Worm (Caenorhabditis elegans) whole organism, L4 larva: ENCODE measurements around the gene sqrd-1.
A peak's percentile ranks its signal among the peaks of the same experiment; 100 is the strongest.

Experiments
- D1046.2 ChIP-seq: fragments of 200-800 bp; sonication (Bioruptor generic); IDR thresholded peaks from 2 replicates; pipeline ENCODE4 v1.3.6; 2022; ENCODE audit warnings: missing genetic modification characterization, missing compliant biosample characterization
- F10B5.3 ChIP-seq: sonication (generic microtip); optimal IDR thresholded peaks from 2 replicates; lab custom pipeline; 2016; ENCODE audit warnings: mild to moderate bottlenecking, missing genetic modification characterization, missing compliant biosample characterization
- F37D6.2 ChIP-seq: sonication (generic microtip); optimal IDR thresholded peaks from 2 replicates; lab custom pipeline; 2016; ENCODE audit warnings: mild to moderate bottlenecking, missing genetic modification characterization, missing compliant biosample characterization
- F44E2.7 ChIP-seq: fragments of 200-800 bp; sonication (Bioruptor generic); IDR thresholded peaks from 2 replicates; pipeline ENCODE4 v2.1.2; 2022; ENCODE audit warnings: missing genetic modification characterization, missing compliant biosample characterization
- F49E8.2 ChIP-seq: sonication (generic microtip); optimal IDR thresholded peaks from 2 replicates; lab custom pipeline; 2016; ENCODE audit warnings: missing compliant biosample characterization, mild to moderate bottlenecking, missing genetic modification characterization, borderline replicate concordance
- T26A8.4 ChIP-seq: fragments of 200-800 bp; sonication (Bioruptor generic); IDR thresholded peaks from 2 replicates; pipeline ENCODE4 v1.3.6; 2022; ENCODE audit warnings: missing genetic modification characterization, missing compliant biosample characterization
- Y48G9A.11 ChIP-seq: fragments of 200-800 bp; sonication (Bioruptor generic); IDR thresholded peaks from 2 replicates; pipeline ENCODE4 v1.3.6; 2022; ENCODE audit warnings: missing genetic modification reagents, missing genetic modification characterization, missing compliant biosample characterization
- Y75B8A.6 ChIP-seq: fragments of 200-800 bp; sonication (Bioruptor generic); IDR thresholded peaks from 2 replicates; pipeline ENCODE4 v1.3.6; 2022; ENCODE audit warnings: missing genetic modification reagents, missing genetic modification characterization, missing compliant biosample characterization
- ZK546.5 ChIP-seq, 2 experiments: sonication (generic microtip); optimal IDR thresholded peaks; 2 replicates each; lab custom pipeline; 2017; ENCODE audit warnings: missing biosample characterization in 2 of 2, missing genetic modification characterization in 2 of 2
- ama-1 ChIP-seq: fragments of 150-350 bp; optimal IDR thresholded peaks from 2 replicates; lab custom pipeline; 2014; ENCODE audit warnings: inconsistent platforms, mixed read lengths
- ceh-32 ChIP-seq: sonication (generic microtip); optimal IDR thresholded peaks from 2 replicates; lab custom pipeline; 2016; ENCODE audit warnings: mild to moderate bottlenecking, missing genetic modification characterization, missing compliant biosample characterization; ENCODE audit not compliant: poor library complexity
- daf-19 ChIP-seq: fragments of 200-800 bp; sonication (Bioruptor generic); conservative IDR thresholded peaks from 2 replicates; pipeline ENCODE4 v1.3.6; 2022; ENCODE audit warnings: missing genetic modification characterization, missing compliant biosample characterization
- dmd-6 ChIP-seq: fragments of 200-800 bp; sonication (Bioruptor generic); IDR thresholded peaks from 2 replicates; pipeline ENCODE4 v1.3.6; 2022; ENCODE audit warnings: missing genetic modification reagents, missing genetic modification characterization, missing compliant biosample characterization
- duxl-1 ChIP-seq: sonication (generic microtip); optimal IDR thresholded peaks from 2 replicates; lab custom pipeline; 2016; ENCODE audit warnings: mild to moderate bottlenecking, missing genetic modification characterization, moderate library complexity, missing compliant biosample characterization; ENCODE audit not compliant: poor library complexity
- fkh-10 ChIP-seq: fragments of 150-350 bp; optimal IDR thresholded peaks from 2 replicates; lab custom pipeline; 2014; ENCODE audit warnings: missing biosample characterization, missing genetic modification reagents, missing genetic modification characterization
- hif-1 ChIP-seq, 2 experiments: sonication (generic microtip); optimal IDR thresholded peaks; 2 replicates each; lab custom pipeline; 2016 to 2017; ENCODE audit warnings: missing compliant biosample characterization in 2 of 2, missing genetic modification characterization in 2 of 2, missing genetic modification reagents in 2 of 2, missing genotype in 2 of 2, mild to moderate bottlenecking in 1 of 2
- lin-13 ChIP-seq: fragments of 150-350 bp; optimal IDR thresholded peaks from 2 replicates; lab custom pipeline; 2014; ENCODE audit warnings: missing biosample characterization, missing genetic modification reagents, missing genetic modification characterization
- lin-39 ChIP-seq: fragments of 150-350 bp; optimal IDR thresholded peaks from 2 replicates; lab custom pipeline; 2014; ENCODE audit warnings: missing biosample characterization, missing genetic modification reagents, missing genetic modification characterization
- lir-3 ChIP-seq: sonication (generic microtip); optimal IDR thresholded peaks from 2 replicates; lab custom pipeline; 2016; ENCODE audit warnings: mild to moderate bottlenecking, missing genetic modification characterization, missing compliant biosample characterization
- madf-5 ChIP-seq, 2 experiments: fragments of 200-800 bp; sonication (Bioruptor generic); IDR thresholded peaks; 2 replicates each; pipeline ENCODE4 v1.3.6; 2022; ENCODE audit warnings: missing compliant biosample characterization in 2 of 2, missing genetic modification characterization in 2 of 2
- madf-9 ChIP-seq: fragments of 200-800 bp; sonication (Bioruptor generic); conservative IDR thresholded peaks from 2 replicates; pipeline ENCODE4 v1.3.6; 2022; ENCODE audit warnings: missing genetic modification reagents, missing genetic modification characterization, missing compliant biosample characterization
- nhr-102 ChIP-seq: sonication (generic microtip); optimal IDR thresholded peaks from 2 replicates; lab custom pipeline; 2016; ENCODE audit warnings: mild to moderate bottlenecking, missing genetic modification characterization, moderate library complexity, missing compliant biosample characterization
- nhr-237 ChIP-seq: sonication (generic microtip); optimal IDR thresholded peaks from 2 replicates; lab custom pipeline; 2017; ENCODE audit warnings: missing biosample characterization, missing genetic modification characterization
- sdz-12 ChIP-seq: fragments of 200-800 bp; sonication (Bioruptor generic); optimal IDR thresholded peaks from 2 replicates; lab custom pipeline; 2018; ENCODE audit warnings: mild to moderate bottlenecking, missing genetic modification characterization, missing compliant biosample characterization
- snpc-1.2 ChIP-seq: fragments of 200-800 bp; sonication (Bioruptor generic); IDR thresholded peaks from 2 replicates; pipeline ENCODE4 v1.3.6; 2022; ENCODE audit warnings: missing genetic modification reagents, missing genetic modification characterization, missing compliant biosample characterization
- snpc-4 ChIP-seq: fragments of 150-350 bp; optimal IDR thresholded peaks from 2 replicates; lab custom pipeline; 2014; ENCODE audit warnings: missing biosample characterization, missing genetic modification characterization
- spr-1 ChIP-seq: sonication (generic microtip); optimal IDR thresholded peaks from 2 replicates; lab custom pipeline; 2016; ENCODE audit warnings: mild to moderate bottlenecking, missing genetic modification characterization, missing compliant biosample characterization
- tag-97 ChIP-seq: fragments of 200-800 bp; sonication (Bioruptor generic); IDR thresholded peaks from 2 replicates; pipeline ENCODE4 v1.3.6; 2022; ENCODE audit warnings: missing genetic modification characterization, missing compliant biosample characterization
- unc-62 ChIP-seq, 3 experiments: fragments of 150-350 bp in 1 of 3; sonication (generic microtip); optimal IDR thresholded peaks in 2 of 3; peaks in 1 of 3; 1 replicate in 1 of 3; 2 replicates in 2 of 3; lab custom pipeline; 2014 to 2017; ENCODE audit warnings: missing biosample characterization in 3 of 3, missing genetic modification characterization in 3 of 3, missing genetic modification reagents in 3 of 3, missing genotype in 1 of 3
- zag-1 ChIP-seq: fragments of 150-350 bp; optimal IDR thresholded peaks from 2 replicates; lab custom pipeline; 2014; ENCODE audit warnings: missing biosample characterization, missing genetic modification characterization
- zfp-2 ChIP-seq: sonication (generic microtip); optimal IDR thresholded peaks from 2 replicates; lab custom pipeline; 2016; ENCODE audit warnings: mild to moderate bottlenecking, missing genetic modification characterization, missing compliant biosample characterization
- ztf-11 ChIP-seq: fragments of 150-350 bp; optimal IDR thresholded peaks from 2 replicates; lab custom pipeline; 2014; ENCODE audit warnings: missing biosample characterization, missing genetic modification characterization

sqrd-1 gene

ce11 chrIV:14238976-14239375, 19.3 kb downstream of the sqrd-1 start, which contains the start of gene Y64G10A.1:
Gene Y64G10A.1, minus strand, starts transcription at chrIV:14239076.
- TF ChIP-seq ztf-11 = no peak
- TF ChIP-seq lir-3 = no peak
- no peak for TF ChIP-seq Y48G9A.11 (GFP tag; lab: Robert Waterston, UW)
- TF ChIP-seq ZK546.5 (tag; optimal IDR thresholded peaks at IDR 0.05; lab: Kevin White, UChicago) = no peak
- no peak for TF ChIP-seq T26A8.4 (GFP tag; lab: Robert Waterston, UW)
- TF ChIP-seq nhr-102 (tag; lab: Kevin White, UChicago) = no peak
- TF ChIP-seq F10B5.3 = no peak
- TF ChIP-seq dmd-6 = no peak
- TF ChIP-seq fkh-10 (GFP tag; lab: Kevin White, UChicago) = no peak
- TF ChIP-seq lin-39 (tag; lab: Kevin White, UChicago) = no peak

ce11 chrIV:14240173-14240572, 20.5 kb downstream of the sqrd-1 start:
- peak; percentile 86 for TF ChIP-seq snpc-1.2 (GFP tag; lab: Robert Waterston, UW)

- TF ChIP-seq hif-1 (tag; optimal IDR thresholded peaks at IDR 0.05; lab: Kevin White, UChicago) (no peak), madf-5 (GFP tag; IDR thresholded peaks at IDR 0.05; lab: Robert Waterston, UW) (no peak), snpc-1.2 (GFP tag; lab: Robert Waterston, UW) (peak; percentile 73), ama-1 (no peak), ceh-32 (tag; lab: Kevin White, UChicago) (no peak)
- TF ChIP-seq, all 104 proteins: peak for 1
Measured at ce11 chrIV:14241382-14242122, 21.9 kb downstream of the sqrd-1 start, which contains the start of gene Y64G10A.10. Gene Y64G10A.10, minus strand, starts transcription at chrIV:14241432.

- no peak for TF ChIP-seq nhr-237 (tag; lab: Kevin White, UChicago)
- peak; percentile 35; the same call in 1 of the 2 replicates for TF ChIP-seq snpc-1.2 (GFP tag; lab: Robert Waterston, UW)
Measured at ce11 chrIV:14244357-14244756, 24.7 kb downstream of the sqrd-1 start, which contains the start of gene Y64G10A.2. Gene Y64G10A.2, minus strand, starts transcription at chrIV:14244457.

ce11 chrIV:14249447-14249846, 29.8 kb downstream of the sqrd-1 start:
- no peak for TF ChIP-seq madf-9 (GFP tag; lab: Robert Waterston, UW)
- TF ChIP-seq unc-62 (GFP tag; optimal IDR thresholded peaks at IDR 0.05 in 1 of 2; lab: Kevin White, UChicago) = no peak
- no peak for TF ChIP-seq unc-62 (tag; optimal IDR thresholded peaks at IDR 0.05; lab: Kevin White, UChicago)
- no peak for TF ChIP-seq hif-1 (tag; optimal IDR thresholded peaks at IDR 0.05; lab: Kevin White, UChicago)

ce11 chrIV:14250113-14250512, 30.4 kb downstream of the sqrd-1 start, which contains the start of gene srab-24:
Gene srab-24, minus strand, starts transcription at chrIV:14250213.
- no peak for TF ChIP-seq F44E2.7 (GFP tag; lab: Robert Waterston, UW)
- TF ChIP-seq duxl-1 (tag; lab: Kevin White, UChicago) = no peak
- no peak for TF ChIP-seq daf-19
- TF ChIP-seq spr-1 (tag; lab: Kevin White, UChicago) = no peak
- TF ChIP-seq Y75B8A.6 (GFP tag; lab: Robert Waterston, UW) = no peak
- no peak for TF ChIP-seq ceh-32 (tag; lab: Kevin White, UChicago)
- TF ChIP-seq tag-97 (GFP tag; lab: Robert Waterston, UW) = no peak
- no peak for TF ChIP-seq D1046.2
- no peak for TF ChIP-seq zag-1 (tag; lab: Kevin White, UChicago)
- TF ChIP-seq F49E8.2 = no peak
- no peak for TF ChIP-seq F37D6.2
- no peak for TF ChIP-seq snpc-4 (tag; lab: Kevin White, UChicago)
- no peak for TF ChIP-seq lin-13 (GFP tag; lab: Kevin White, UChicago)
- TF ChIP-seq zfp-2 (tag; lab: Kevin White, UChicago) = no peak
- TF ChIP-seq sdz-12 (GFP tag; lab: Kevin White, UChicago) = no peak
- TF ChIP-seq F10B5.3 = no peak
